Fruit fly (Drosophila melanogaster) whole organism, embryonic: ENCODE results near the gene Cwc25.
A peak's percentile ranks its signal among the peaks of the same experiment; 100 is the strongest.

Source experiments
- Aef1 ChIP-seq: fragments of 200-800 bp; sonication (Bioruptor generic); IDR thresholded peaks from 3 replicates; pipeline ENCODE4 v1.3.6; 2022; ENCODE audit warnings: missing biosample characterization, missing genetic modification characterization
- Atf-2 ChIP-seq: fragments of 200-800 bp; sonication (Bioruptor generic); optimal IDR thresholded peaks from 2 replicates; lab custom pipeline; 2016; ENCODE audit warnings: missing biosample characterization, missing genetic modification characterization
- B-H1 ChIP-seq: fragments of 200-800 bp; sonication (Bioruptor generic); IDR thresholded peaks from 3 replicates; pipeline ENCODE4 v1.3.6; 2022; ENCODE audit warnings: missing biosample characterization, missing genetic modification characterization
- Bteb2 ChIP-seq: fragments of 200-800 bp; sonication (Bioruptor generic); optimal IDR thresholded peaks from 2 replicates; lab custom pipeline; 2016; ENCODE audit warnings: missing biosample characterization, missing genetic modification characterization
- C15 ChIP-seq: fragments of 200-800 bp; sonication (Bioruptor generic); IDR thresholded peaks from 3 replicates; pipeline ENCODE4 v1.3.6; 2022; ENCODE audit warnings: missing biosample characterization, missing genetic modification characterization
- CG10565 ChIP-seq: fragments of 200-800 bp; sonication (Bioruptor generic); optimal IDR thresholded peaks from 3 replicates; lab custom pipeline; 2016; ENCODE audit warnings: missing biosample characterization, mild to moderate bottlenecking, missing genetic modification characterization
- CG10654 ChIP-seq: fragments of 200-800 bp; sonication (Bioruptor generic); optimal IDR thresholded peaks from 2 replicates; lab custom pipeline; 2016; ENCODE audit warnings: missing biosample characterization, missing genetic modification characterization
- CG12299 ChIP-seq: fragments of 200-800 bp; sonication (Bioruptor generic); optimal IDR thresholded peaks from 2 replicates; lab custom pipeline; 2018; ENCODE audit warnings: missing biosample characterization, mild to moderate bottlenecking, missing genetic modification characterization
- CG12659 ChIP-seq: fragments of 200-800 bp; sonication (Bioruptor generic); optimal IDR thresholded peaks from 3 replicates; lab custom pipeline; 2017; ENCODE audit warnings: mild to moderate bottlenecking, missing biosample characterization, missing genetic modification reagents, missing genetic modification characterization
- CG12942 ChIP-seq: fragments of 200-800 bp; sonication (Bioruptor generic); optimal IDR thresholded peaks from 3 replicates; lab custom pipeline; 2016; ENCODE audit warnings: missing biosample characterization, missing genetic modification characterization
- CG13775 ChIP-seq: fragments of 200-800 bp; sonication (Bioruptor generic); optimal IDR thresholded peaks from 3 replicates; lab custom pipeline; 2017; ENCODE audit warnings: missing biosample characterization, mild to moderate bottlenecking, missing genetic modification characterization
- CG13894 ChIP-seq: fragments of 200-800 bp; sonication (Bioruptor generic); optimal IDR thresholded peaks from 3 replicates; lab custom pipeline; 2018; ENCODE audit warnings: missing biosample characterization, mild to moderate bottlenecking, missing genetic modification characterization, moderate library complexity
- CG14014 ChIP-seq: fragments of 200-800 bp; sonication (Bioruptor generic); IDR thresholded peaks from 2 replicates; pipeline ENCODE4 v1.3.6; 2022; ENCODE audit warnings: missing biosample characterization, missing genetic modification characterization
- CG15514 ChIP-seq: fragments of 200-800 bp; sonication (Bioruptor generic); optimal IDR thresholded peaks from 3 replicates; lab custom pipeline; 2017; ENCODE audit warnings: missing biosample characterization, missing genetic modification characterization, mild to moderate bottlenecking, moderate library complexity, missing genetic modification reagents
- CG1603 ChIP-seq: fragments of 200-800 bp; sonication (Bioruptor generic); optimal IDR thresholded peaks from 2 replicates; lab custom pipeline; 2019; ENCODE audit warnings: missing biosample characterization, mild to moderate bottlenecking, missing genetic modification characterization, moderate library complexity
- CG17802 ChIP-seq: fragments of 200-800 bp; sonication (Bioruptor generic); optimal IDR thresholded peaks from 2 replicates; lab custom pipeline; 2018; ENCODE audit warnings: missing biosample characterization, mild to moderate bottlenecking, missing genetic modification characterization, moderate library complexity
- CG18011 ChIP-seq: fragments of 200-800 bp; sonication (Bioruptor generic); optimal IDR thresholded peaks from 2 replicates; lab custom pipeline; 2017; ENCODE audit warnings: missing biosample characterization, missing genetic modification characterization, mild to moderate bottlenecking, moderate library complexity, missing genotype
- CG2129 ChIP-seq: fragments of 200-800 bp; sonication (Bioruptor generic); IDR thresholded peaks from 2 replicates; pipeline ENCODE4 v1.3.6; 2022; ENCODE audit warnings: missing biosample characterization, missing genetic modification characterization; ENCODE audit not compliant: partially characterized antibody
- CG2199 ChIP-seq: fragments of 200-800 bp; sonication (Bioruptor generic); IDR thresholded peaks from 3 replicates; pipeline ENCODE4 v1.3.6; 2022; ENCODE audit warnings: missing biosample characterization, missing genetic modification characterization
- CG34224 ChIP-seq: fragments of 200-800 bp; sonication (Bioruptor generic); IDR thresholded peaks from 3 replicates; pipeline ENCODE4 v1.3.6; 2022; ENCODE audit warnings: missing biosample characterization, missing genetic modification characterization; ENCODE audit not compliant: partially characterized antibody
- CG3847 ChIP-seq: fragments of 200-800 bp; sonication (Bioruptor generic); IDR thresholded peaks from 2 replicates; pipeline ENCODE4 v1.3.6; 2022; ENCODE audit warnings: missing biosample characterization, missing genetic modification characterization
- CG3995 ChIP-seq: fragments of 200-800 bp; sonication (Bioruptor generic); optimal IDR thresholded peaks from 3 replicates; lab custom pipeline; 2016; ENCODE audit warnings: missing biosample characterization, missing genetic modification characterization
- CG5180 ChIP-seq: fragments of 200-800 bp; sonication (Bioruptor generic); optimal IDR thresholded peaks from 3 replicates; lab custom pipeline; 2017; ENCODE audit warnings: missing biosample characterization, missing genetic modification characterization, mild to moderate bottlenecking, moderate library complexity, missing genetic modification reagents
- CG6683 ChIP-seq: fragments of 200-800 bp; sonication (Bioruptor generic); optimal IDR thresholded peaks from 2 replicates; lab custom pipeline; 2017; ENCODE audit warnings: missing biosample characterization, mild to moderate bottlenecking, missing genetic modification characterization, missing genetic modification reagents
- CG9797 ChIP-seq: fragments of 200-800 bp; sonication (Bioruptor generic); optimal IDR thresholded peaks from 3 replicates; lab custom pipeline; 2018; ENCODE audit warnings: missing biosample characterization, mild to moderate bottlenecking, missing genetic modification characterization
- CG9932 ChIP-seq: fragments of 200-800 bp; sonication (Bioruptor generic); IDR thresholded peaks from 2 replicates; pipeline ENCODE4 v1.3.6; 2022; ENCODE audit warnings: missing biosample characterization, missing genetic modification characterization
- CTCF ChIP-seq: fragments of 200-800 bp; sonication (Bioruptor generic); optimal IDR thresholded peaks from 2 replicates; lab custom pipeline; 2017; ENCODE audit warnings: missing biosample characterization, mild to moderate bottlenecking, missing genetic modification characterization, moderate library complexity
- Doc3 ChIP-seq: fragments of 200-800 bp; sonication (Bioruptor generic); IDR thresholded peaks from 3 replicates; pipeline ENCODE4 v1.3.6; 2022; ENCODE audit warnings: missing biosample characterization, missing genetic modification characterization; ENCODE audit not compliant: partially characterized antibody
- Elba2 ChIP-seq: fragments of 200-800 bp; sonication (Bioruptor generic); optimal IDR thresholded peaks from 3 replicates; lab custom pipeline; 2016; ENCODE audit warnings: missing biosample characterization, missing genetic modification characterization
- Fer1 ChIP-seq: fragments of 200-800 bp; sonication (Bioruptor generic); optimal IDR thresholded peaks from 2 replicates; lab custom pipeline; 2017; ENCODE audit warnings: missing biosample characterization, mild to moderate bottlenecking, missing genetic modification characterization
- Hmx ChIP-seq: fragments of 200-800 bp; sonication (Bioruptor generic); optimal IDR thresholded peaks from 2 replicates; lab custom pipeline; 2016; ENCODE audit warnings: missing biosample characterization, missing genetic modification characterization
- NC2β ChIP-seq: fragments of 200-800 bp; sonication (Bioruptor generic); optimal IDR thresholded peaks from 2 replicates; lab custom pipeline; 2016; ENCODE audit warnings: missing biosample characterization, missing genetic modification characterization
- Neu2 ChIP-seq: fragments of 200-800 bp; sonication (Bioruptor generic); optimal IDR thresholded peaks from 3 replicates; lab custom pipeline; 2016; ENCODE audit warnings: missing biosample characterization, missing genetic modification characterization, borderline replicate concordance
- Nf-YB ChIP-seq: fragments of 200-800 bp; sonication (Bioruptor generic); optimal IDR thresholded peaks from 3 replicates; lab custom pipeline; 2019; ENCODE audit warnings: missing biosample characterization, mild to moderate bottlenecking, missing genetic modification characterization, moderate library complexity
- Nf-YC ChIP-seq: fragments of 200-800 bp; optimal IDR thresholded peaks from 3 replicates; lab custom pipeline; 2019; ENCODE audit warnings: missing biosample characterization, mild to moderate bottlenecking, missing genetic modification characterization, moderate library complexity
- PHDP ChIP-seq: fragments of 200-800 bp; sonication (Bioruptor generic); optimal IDR thresholded peaks from 3 replicates; lab custom pipeline; 2018; ENCODE audit warnings: missing biosample characterization, mild to moderate bottlenecking, missing genetic modification characterization, moderate library complexity
- Ravus ChIP-seq: fragments of 200-800 bp; sonication (Bioruptor generic); IDR thresholded peaks from 2 replicates; pipeline ENCODE4 v1.3.6; 2022; ENCODE audit warnings: missing biosample characterization, missing genetic modification characterization
- Sry-β ChIP-seq: fragments of 200-800 bp; sonication (Bioruptor generic); optimal IDR thresholded peaks from 2 replicates; lab custom pipeline; 2018; ENCODE audit warnings: missing biosample characterization, mild to moderate bottlenecking, missing genetic modification characterization, moderate library complexity
- croc ChIP-seq: fragments of 200-800 bp; sonication (Bioruptor generic); conservative IDR thresholded peaks from 3 replicates; pipeline ENCODE4 v1.3.6; 2022; ENCODE audit warnings: missing biosample characterization, missing genetic modification characterization
- dm ChIP-seq: fragments of 200-800 bp; sonication (Bioruptor generic); optimal IDR thresholded peaks from 3 replicates; lab custom pipeline; 2016; ENCODE audit warnings: missing biosample characterization, missing genetic modification characterization
- exex ChIP-seq: fragments of 200-800 bp; sonication (Bioruptor generic); optimal IDR thresholded peaks from 4 replicates; lab custom pipeline; 2018; ENCODE audit warnings: missing biosample characterization, mild to moderate bottlenecking, missing genetic modification characterization, moderate library complexity
- fd96Cb ChIP-seq: fragments of 200-800 bp; sonication (Bioruptor generic); optimal IDR thresholded peaks from 2 replicates; lab custom pipeline; 2018; ENCODE audit warnings: missing biosample characterization, mild to moderate bottlenecking, missing genetic modification characterization, moderate library complexity
- gt ChIP-seq: fragments of 200-800 bp; sonication (Bioruptor generic); IDR thresholded peaks from 2 replicates; pipeline ENCODE4 v1.3.6; 2022; ENCODE audit warnings: missing biosample characterization, missing genetic modification characterization
- oc ChIP-seq: fragments of 200-800 bp; sonication (Bioruptor generic); optimal IDR thresholded peaks from 2 replicates; lab custom pipeline; 2018; ENCODE audit warnings: missing biosample characterization, mild to moderate bottlenecking, missing genetic modification characterization, moderate library complexity
- phol ChIP-seq: fragments of 200-800 bp; sonication (Bioruptor generic); optimal IDR thresholded peaks from 3 replicates; lab custom pipeline; 2018; ENCODE audit warnings: missing biosample characterization, mild to moderate bottlenecking, missing genetic modification characterization, moderate library complexity
- sd ChIP-seq: fragments of 200-800 bp; sonication (Bioruptor generic); optimal IDR thresholded peaks from 3 replicates; lab custom pipeline; 2018; ENCODE audit warnings: missing biosample characterization, mild to moderate bottlenecking, missing genetic modification characterization, moderate library complexity
- sob ChIP-seq: fragments of 200-800 bp; sonication (Bioruptor generic); IDR thresholded peaks from 2 replicates; pipeline ENCODE4 v1.3.6; 2022; ENCODE audit warnings: missing biosample characterization, missing genetic modification characterization
- tap ChIP-seq: fragments of 200-800 bp; optimal IDR thresholded peaks from 3 replicates; lab custom pipeline; 2019; ENCODE audit warnings: missing biosample characterization, mild to moderate bottlenecking, missing genetic modification characterization, moderate library complexity
- wor ChIP-seq: fragments of 200-800 bp; sonication (Bioruptor generic); IDR thresholded peaks from 2 replicates; pipeline ENCODE4 v1.3.6; 2022; ENCODE audit warnings: missing biosample characterization, missing genetic modification characterization

Gene Cwc25

DNA sequence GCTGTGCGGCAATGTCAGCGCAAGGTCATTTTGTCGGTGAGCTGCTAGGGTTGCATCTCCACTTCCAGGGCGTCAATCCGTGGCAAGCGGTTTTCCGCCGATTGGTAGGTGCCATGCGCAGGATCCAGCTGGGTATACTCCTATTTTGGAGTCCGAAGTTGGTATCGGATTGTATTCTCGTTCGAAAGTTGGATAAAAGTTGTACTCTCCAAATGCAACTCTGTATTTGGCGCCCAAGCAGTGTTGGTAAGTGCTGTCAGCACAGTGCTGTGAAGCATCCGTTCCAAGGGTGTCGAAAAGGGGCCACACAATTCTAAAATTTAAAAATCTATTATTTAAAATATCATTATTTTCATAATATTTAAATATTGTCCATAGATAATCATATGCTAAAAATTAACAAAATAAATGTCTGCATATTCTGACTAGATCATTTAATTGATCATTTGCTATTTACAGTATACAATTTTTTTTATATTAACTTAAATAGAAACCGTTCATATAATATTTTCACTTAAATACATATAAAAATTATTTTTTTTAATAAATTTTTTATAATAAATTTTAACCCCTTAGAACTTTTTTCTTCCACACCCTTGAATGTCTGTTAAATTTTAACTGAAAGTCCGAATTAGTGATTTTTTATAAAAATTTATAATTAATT, 3.7 kb downstream of the Cwc25 start (continued):
- TF ChIP-seq Elba2, result no peak
- TF ChIP-seq Atf-2 (GFP tag; lab: Kevin White, UChicago), result peak; percentile 64
- peak; percentile 89 for TF ChIP-seq Fer1
- peak; percentile 39 for TF ChIP-seq CG9797 (GFP tag; lab: Kevin White, UChicago)
- TF ChIP-seq CG12299, result peak; percentile 49
- no peak for TF ChIP-seq exex (tag; lab: Kevin White, UChicago)
- peak; percentile 80 for TF ChIP-seq NC2β
- TF ChIP-seq CG2199, result no peak; the same call in 2 of the 3 replicates
- peak; percentile 30 for TF ChIP-seq CG10565
- peak; percentile 50 for TF ChIP-seq Ravus
- peak; percentile 43 for TF ChIP-seq CG5180
- peak; percentile 93 for TF ChIP-seq CG12659 (GFP tag; lab: Kevin White, UChicago)
- peak; percentile 85 for TF ChIP-seq CG1603 (tag; lab: Kevin White, UChicago)
- peak; percentile 83 for TF ChIP-seq PHDP (tag; lab: Kevin White, UChicago)
- TF ChIP-seq tap (tag; lab: Kevin White, UChicago), result peak; percentile 74
- peak; percentile 96 for TF ChIP-seq CG3847 (GFP tag; lab: Robert Waterston, UW)
- peak; percentile 69 for TF ChIP-seq CG3995 (GFP tag; lab: Kevin White, UChicago)
- peak; percentile 93 for TF ChIP-seq sob (GFP tag; lab: Robert Waterston, UW)
- TF ChIP-seq fd96Cb (tag; lab: Kevin White, UChicago), result peak; percentile 72
- peak; percentile 87 for TF ChIP-seq CG13775 (GFP tag; lab: Kevin White, UChicago)
- TF ChIP-seq CG34224 (GFP tag; lab: Robert Waterston, UW), result no peak; the same call in 2 of the 3 replicates
- peak; percentile 61 for TF ChIP-seq CG6683
- TF ChIP-seq CG15514 (GFP tag; lab: Kevin White, UChicago), result peak; percentile 93
- no peak for TF ChIP-seq Doc3 (GFP tag; lab: Robert Waterston, UW)
- TF ChIP-seq gt (GFP tag; lab: Robert Waterston, UW), result peak; percentile 63; the same call in 1 of the 2 replicates
- peak; percentile 68 for TF ChIP-seq B-H1 (GFP tag; lab: Robert Waterston, UW)
- peak; percentile 66 for TF ChIP-seq CG17802 (tag; lab: Kevin White, UChicago)
- peak; percentile 68 for TF ChIP-seq Sry-β
- peak; percentile 85 for TF ChIP-seq Nf-YC (tag; lab: Kevin White, UChicago)
- TF ChIP-seq CG14014 (GFP tag; lab: Robert Waterston, UW), result peak; percentile 87
- no peak for TF ChIP-seq Hmx
- TF ChIP-seq C15 (GFP tag; lab: Robert Waterston, UW), result peak; percentile 56; the same call in 1 of the 3 replicates
- peak; percentile 74 for TF ChIP-seq CG18011
- peak; percentile 86 for TF ChIP-seq phol (tag; lab: Kevin White, UChicago)
- peak; percentile 67 for TF ChIP-seq Nf-YB (GFP tag; lab: Kevin White, UChicago)
- TF ChIP-seq Aef1, result peak; percentile 79
- TF ChIP-seq dm (GFP tag; lab: Kevin White, UChicago), result peak; percentile 66
- peak; percentile 87 for TF ChIP-seq CG10654 (GFP tag; lab: Kevin White, UChicago)
- TF ChIP-seq CG12942 (GFP tag; lab: Kevin White, UChicago), result peak; percentile 84
- peak; percentile 96 for TF ChIP-seq CG9932 (GFP tag; lab: Robert Waterston, UW)
- peak; percentile 46 for TF ChIP-seq sd
- TF ChIP-seq CG2129 (GFP tag; lab: Robert Waterston, UW), result no peak
- peak; percentile 47 for TF ChIP-seq CTCF (GFP tag; lab: Kevin White, UChicago)
- TF ChIP-seq oc, result no peak
- peak; percentile 40 for TF ChIP-seq Neu2
- TF ChIP-seq Bteb2 (GFP tag; lab: Kevin White, UChicago), result peak; percentile 46
- peak; percentile 94 for TF ChIP-seq CG13894 (tag; lab: Kevin White, UChicago)
- TF ChIP-seq wor (GFP tag; lab: Robert Waterston, UW), result no peak; the same call in 1 of the 2 replicates
- TF ChIP-seq croc (GFP tag; lab: Robert Waterston, UW), result peak; percentile 68
